Worm (Caenorhabditis elegans) whole organism, mixed stage, embryonic: Measurements from ENCODE around the gene ZK1321.4.

ENCODE experiments used
- drap-1 ChIP-seq: fragments of 200-800 bp; sonication (Bioruptor generic); optimal IDR thresholded peaks from 3 replicates; lab custom pipeline; 2018; ENCODE audit warnings: mild to moderate bottlenecking, missing genetic modification characterization, missing compliant biosample characterization
- elt-1 ChIP-seq: sonication (generic microtip); optimal IDR thresholded peaks from 2 replicates; lab custom pipeline; 2017; ENCODE audit warnings: missing genetic modification characterization, mild to moderate bottlenecking, missing compliant biosample characterization, antibody characterized with exemption, moderate library complexity, borderline replicate concordance; ENCODE audit not compliant: insufficient read depth
- nhr-237 ChIP-seq: fragments of 150-350 bp; optimal IDR thresholded peaks from 2 replicates; lab custom pipeline; 2014; ENCODE audit warnings: missing biosample characterization, missing genetic modification characterization
- unc-62 ChIP-seq: fragments of 150-350 bp; optimal IDR thresholded peaks from 2 replicates; lab custom pipeline; 2014; ENCODE audit warnings: missing biosample characterization, missing genetic modification reagents, missing genetic modification characterization

ce11 chrII:9773892-9774581 lies at the start of gene ZK1321.4:
- TF ChIP-seq nhr-237 (tag; lab: Kevin White, UChicago) (no peak), drap-1 (GFP tag; lab: Kevin White, UChicago) (no peak), unc-62 (GFP tag; lab: Kevin White, UChicago) (no peak), elt-1 (tag; lab: Kevin White, UChicago) (no peak)
